Worm (Caenorhabditis elegans) whole organism, L3 larva: ENCODE measurements around the gene C10A4.2.

Experiments used
- R02D3.7 ChIP-seq: fragments of 150-350 bp; optimal IDR thresholded peaks from 2 replicates; lab custom pipeline; 2014; ENCODE audit warnings: missing biosample characterization, missing genetic modification characterization
- ZK546.5 ChIP-seq: sonication (generic microtip); optimal IDR thresholded peaks from 2 replicates; lab custom pipeline; 2017; ENCODE audit warnings: missing biosample characterization, missing genetic modification characterization
- aly-2 ChIP-seq: fragments of 150-350 bp; optimal IDR thresholded peaks from 2 replicates; lab custom pipeline; 2014; ENCODE audit warnings: missing biosample characterization, missing genetic modification characterization
- ceh-28 ChIP-seq: fragments of 150-350 bp; optimal IDR thresholded peaks from 2 replicates; lab custom pipeline; 2014; ENCODE audit warnings: missing biosample characterization, missing genetic modification reagents, missing genetic modification characterization
- egl-27 ChIP-seq: sonication (generic microtip); optimal IDR thresholded peaks from 4 replicates; lab custom pipeline; 2017; ENCODE audit warnings: missing biosample characterization, missing genetic modification reagents, missing genetic modification characterization
- egl-5 ChIP-seq: fragments of 150-350 bp; optimal IDR thresholded peaks from 2 replicates; lab custom pipeline; 2017; ENCODE audit warnings: missing biosample characterization, missing genetic modification reagents, missing genetic modification characterization, inconsistent platforms
- eor-1 ChIP-seq, 2 experiments: fragments of 150-350 bp; optimal IDR thresholded peaks; 2 replicates each; lab custom pipeline; 2014 to 2018; ENCODE audit warnings: missing biosample characterization in 2 of 2, missing genetic modification characterization in 2 of 2
- fkh-10 ChIP-seq: sonication (generic microtip); optimal IDR thresholded peaks from 2 replicates; lab custom pipeline; 2017; ENCODE audit warnings: missing biosample characterization, missing genetic modification reagents, missing genetic modification characterization
- fkh-2 ChIP-seq: fragments of 150-350 bp; optimal IDR thresholded peaks from 2 replicates; lab custom pipeline; 2014; ENCODE audit warnings: missing biosample characterization, missing genetic modification reagents, missing genetic modification characterization
- fos-1 ChIP-seq: fragments of 150-350 bp; optimal IDR thresholded peaks from 2 replicates; lab custom pipeline; 2014; ENCODE audit warnings: missing biosample characterization, missing genetic modification characterization
- hmg-11 ChIP-seq: sonication (generic microtip); optimal IDR thresholded peaks from 2 replicates; lab custom pipeline; 2016; ENCODE audit warnings: missing genetic modification characterization, missing compliant biosample characterization
- lin-15B ChIP-seq: fragments of 150-350 bp; optimal IDR thresholded peaks from 2 replicates; lab custom pipeline; 2014; ENCODE audit warnings: missing biosample characterization, missing genetic modification characterization
- mml-1 ChIP-seq: fragments of 150-350 bp; sonication (generic microtip); optimal IDR thresholded peaks from 3 replicates; lab custom pipeline; 2014; ENCODE audit warnings: missing biosample characterization, missing genetic modification characterization
- nfya-1 ChIP-seq: sonication (generic microtip); optimal IDR thresholded peaks from 2 replicates; lab custom pipeline; 2017; ENCODE audit warnings: missing genetic modification characterization, mild to moderate bottlenecking, missing compliant biosample characterization, antibody characterized with exemption, moderate library complexity; ENCODE audit not compliant: insufficient read depth
- nhr-11 ChIP-seq: fragments of 150-350 bp; optimal IDR thresholded peaks from 2 replicates; lab custom pipeline; 2014; ENCODE audit warnings: missing biosample characterization, missing genetic modification characterization
- nhr-237 ChIP-seq: fragments of 150-350 bp; optimal IDR thresholded peaks from 2 replicates; lab custom pipeline; 2014; ENCODE audit warnings: missing biosample characterization, missing genetic modification characterization
- nhr-28 ChIP-seq: fragments of 150-350 bp; optimal IDR thresholded peaks from 2 replicates; lab custom pipeline; 2014; ENCODE audit warnings: missing biosample characterization, missing genetic modification characterization
- nhr-67 ChIP-seq: fragments of 150-350 bp; optimal IDR thresholded peaks from 2 replicates; lab custom pipeline; 2014; ENCODE audit warnings: missing biosample characterization, missing genetic modification characterization
- nhr-77 ChIP-seq: fragments of 150-350 bp; optimal IDR thresholded peaks from 2 replicates; lab custom pipeline; 2014; ENCODE audit warnings: missing biosample characterization, missing genetic modification characterization
- pha-4 ChIP-seq: fragments of 150-350 bp; optimal IDR thresholded peaks from 2 replicates; lab custom pipeline; 2014; ENCODE audit warnings: missing biosample characterization, missing genetic modification reagents, missing genetic modification characterization
- pqm-1 ChIP-seq: fragments of 150-350 bp; optimal IDR thresholded peaks from 2 replicates; lab custom pipeline; 2017; ENCODE audit warnings: missing biosample characterization, missing genetic modification characterization, inconsistent platforms
- sea-2 ChIP-seq: fragments of 150-350 bp; sonication (generic microtip); optimal IDR thresholded peaks from 4 replicates; lab custom pipeline; 2014; ENCODE audit warnings: missing biosample characterization, missing genetic modification reagents, missing genetic modification characterization
- snpc-4 ChIP-seq: fragments of 150-350 bp; optimal IDR thresholded peaks from 2 replicates; lab custom pipeline; 2014; ENCODE audit warnings: missing biosample characterization, missing genetic modification characterization
- unc-39 ChIP-seq: sonication (generic microtip); optimal IDR thresholded peaks from 4 replicates; lab custom pipeline; 2017; ENCODE audit warnings: missing biosample characterization, missing genetic modification characterization
- unc-62 ChIP-seq: fragments of 150-350 bp; sonication (generic microtip); optimal IDR thresholded peaks from 4 replicates; lab custom pipeline; 2014; ENCODE audit warnings: missing biosample characterization, missing genetic modification reagents, missing genetic modification characterization
- ztf-11 ChIP-seq: fragments of 150-350 bp; optimal IDR thresholded peaks from 2 replicates; lab custom pipeline; 2014; ENCODE audit warnings: missing biosample characterization, missing genetic modification characterization
- ztf-4 ChIP-seq: fragments of 150-350 bp; optimal IDR thresholded peaks from 2 replicates; lab custom pipeline; 2014; ENCODE audit warnings: missing biosample characterization, missing genetic modification characterization

Gene C10A4.2

ce11 chrX:7446485-7446884 lies 36.5 kb downstream of the C10A4.2 start:
- TF ChIP-seq nfya-1, result peak; percentile 10
- TF ChIP-seq pqm-1 (tag; lab: Kevin White, UChicago), result no peak
- peak; percentile 91 for TF ChIP-seq mml-1
- no peak for TF ChIP-seq nhr-237 (tag; lab: Kevin White, UChicago)

DNA sequence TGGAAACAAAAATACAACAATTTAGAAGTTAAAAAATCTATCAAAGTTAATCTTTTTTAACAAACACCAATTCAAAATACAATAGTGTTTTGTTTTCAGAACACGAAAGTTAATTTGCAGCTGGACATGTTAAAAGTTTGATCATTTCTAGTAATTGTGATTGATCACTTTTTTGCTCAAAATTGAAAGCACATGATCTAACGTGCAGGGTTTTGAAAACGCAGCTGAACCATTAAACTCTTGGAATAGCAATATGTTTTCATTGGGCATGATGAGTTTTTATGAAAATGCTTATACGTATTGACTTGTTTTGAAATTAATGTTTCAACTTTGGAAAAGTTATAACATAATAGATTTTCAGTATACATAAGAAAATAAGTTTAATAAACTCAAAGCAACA lies 37.3 kb downstream of the C10A4.2 start:
- no peak for TF ChIP-seq ztf-11
- TF ChIP-seq lin-15B (tag; lab: Kevin White, UChicago), result no peak

ce11 chrX:7452606-7453005 lies 42.6 kb downstream of the C10A4.2 start:
- no peak for TF ChIP-seq fkh-2 (tag; lab: Kevin White, UChicago)
- no peak for TF ChIP-seq unc-39 (tag; lab: Kevin White, UChicago)
- TF ChIP-seq R02D3.7 (tag; lab: Kevin White, UChicago), result no peak
- TF ChIP-seq fos-1 (tag; lab: Kevin White, UChicago), result no peak
- no peak for TF ChIP-seq egl-27
- TF ChIP-seq ZK546.5 (tag; lab: Kevin White, UChicago), result no peak
- TF ChIP-seq sea-2, result no peak
- no peak for TF ChIP-seq nhr-67 (tag; lab: Kevin White, UChicago)
- TF ChIP-seq nhr-28 (tag; lab: Kevin White, UChicago), result no peak
- TF ChIP-seq nhr-11, result no peak
- no peak for TF ChIP-seq aly-2
- no peak for TF ChIP-seq unc-62
- TF ChIP-seq ceh-28, result no peak
- no peak for TF ChIP-seq nhr-237 (tag; lab: Kevin White, UChicago)
- TF ChIP-seq mml-1, result no peak
- no peak for TF ChIP-seq egl-5
- TF ChIP-seq, all 47 proteins: peak for 0

ce11 chrX:7455960-7456359 lies 45.9 kb downstream of the C10A4.2 start:
- TF ChIP-seq snpc-4 (no peak), ztf-4 (no peak), fos-1 (tag; lab: Kevin White, UChicago) (no peak), hmg-11 (tag; lab: Kevin White, UChicago) (no peak), nhr-11 (no peak), fkh-2 (tag; lab: Kevin White, UChicago) (no peak), eor-1 (tag; optimal IDR thresholded peaks at IDR 0.05; lab: Kevin White, UChicago) (no peak), nhr-67 (tag; lab: Kevin White, UChicago) (no peak), nhr-77 (tag; lab: Kevin White, UChicago) (no peak)

DNA sequence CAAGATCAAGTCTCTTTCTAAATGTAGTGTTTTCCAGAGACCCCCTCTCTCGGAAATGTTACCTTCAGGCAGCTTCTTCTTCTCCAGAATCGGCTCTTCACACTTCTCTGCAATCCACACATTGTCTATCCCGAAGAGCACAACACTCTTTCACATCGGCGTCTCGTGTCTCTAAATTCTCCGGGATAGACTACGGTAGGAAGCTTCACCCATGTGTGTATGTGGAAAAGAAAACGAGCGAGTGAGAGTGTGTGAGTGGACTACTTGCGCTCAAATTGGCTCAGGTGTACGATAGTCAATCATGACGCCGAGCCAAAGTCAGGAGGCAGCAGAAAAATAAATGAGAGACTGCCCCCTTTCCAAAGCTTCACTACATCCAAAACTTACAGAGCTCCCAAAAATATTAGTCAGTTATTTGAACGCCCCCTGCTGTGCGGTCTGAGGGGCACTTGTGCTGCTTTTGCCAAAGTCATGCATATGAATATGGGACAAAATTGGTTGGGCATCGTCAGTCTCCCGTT lies 47.2 kb downstream of the C10A4.2 start:
- TF ChIP-seq eor-1 (tag; optimal IDR thresholded peaks at IDR 0.05; lab: Kevin White, UChicago) (no peak), nfya-1 (peak; percentile 50), fkh-10 (GFP tag; lab: Kevin White, UChicago) (peak; percentile 22)

ce11 chrX:7460516-7460915 lies 50.5 kb downstream of the C10A4.2 start:
- TF ChIP-seq ztf-11, result no peak
- TF ChIP-seq pha-4 (tag; lab: Kevin White, UChicago), result peak; percentile 7
- TF ChIP-seq nfya-1, result peak; percentile 93
